Worm (Caenorhabditis elegans): ENCODE data around the gene dgk-1.
A peak's percentile ranks its signal among the peaks of the same experiment; 100 is the strongest.

The dgk-1 gene

DNA sequence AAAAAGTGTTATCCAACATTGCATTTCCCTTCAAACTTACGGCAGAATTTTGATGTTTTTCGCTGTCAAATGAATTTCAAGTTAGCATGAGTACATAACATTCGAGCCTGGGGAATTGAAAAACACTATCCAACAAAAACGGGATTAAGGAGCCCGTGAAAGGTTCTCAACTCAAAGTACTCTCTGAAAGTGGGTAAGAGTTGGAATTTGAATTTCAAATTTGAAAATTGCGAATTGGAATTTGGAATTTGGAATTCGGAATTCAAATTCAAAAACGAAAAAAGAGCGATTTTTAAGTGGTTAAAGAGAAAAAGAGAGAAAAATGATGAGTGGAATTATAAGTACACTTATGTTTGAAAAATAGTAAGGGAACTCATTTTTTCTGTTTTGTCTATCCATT, at the start of gene dgk-1, which contains the start of gene C09E10.3:
dgk-1 (minus strand) TSS at position 183 of the 400 bp plus-strand sequence.
C09E10.3 (minus strand) TSS at position 101 of the 400 bp plus-strand sequence.
- TF ChIP-seq nhr-237 (tag; optimal IDR thresholded peaks at IDR 0.05), result no peak
- no peak for TF ChIP-seq ceh-83 (GFP tag; optimal IDR thresholded peaks at IDR 0.05)
- no peak for TF ChIP-seq mls-2 (tag; optimal IDR thresholded peaks at IDR 0.05)
- TF ChIP-seq elt-1 (tag; optimal IDR thresholded peaks at IDR 0.05; ENCODE audit: borderline replicate concordance, insufficient read depth), result no peak
- TF ChIP-seq cnd-1 (tag; optimal IDR thresholded peaks at IDR 0.05), result no peak
- TF ChIP-seq unc-39 (tag; optimal IDR thresholded peaks at IDR 0.05), result no peak
- TF ChIP-seq elt-3 (tag; optimal IDR thresholded peaks at IDR 0.05), result no peak
- no peak for TF ChIP-seq unc-62 (GFP tag; optimal IDR thresholded peaks at IDR 0.05)
- TF ChIP-seq snpc-4 (tag; optimal IDR thresholded peaks at IDR 0.05), result no peak
- no peak for TF ChIP-seq tbx-8 (GFP tag; optimal IDR thresholded peaks at IDR 0.05)
- TF ChIP-seq nhr-12 (tag; optimal IDR thresholded peaks at IDR 0.05), result no peak
- TF ChIP-seq sptf-1 (tag; optimal IDR thresholded peaks at IDR 0.05), result no peak
- TF ChIP-seq hlh-1 (tag; optimal IDR thresholded peaks at IDR 0.05), result no peak

DNA sequence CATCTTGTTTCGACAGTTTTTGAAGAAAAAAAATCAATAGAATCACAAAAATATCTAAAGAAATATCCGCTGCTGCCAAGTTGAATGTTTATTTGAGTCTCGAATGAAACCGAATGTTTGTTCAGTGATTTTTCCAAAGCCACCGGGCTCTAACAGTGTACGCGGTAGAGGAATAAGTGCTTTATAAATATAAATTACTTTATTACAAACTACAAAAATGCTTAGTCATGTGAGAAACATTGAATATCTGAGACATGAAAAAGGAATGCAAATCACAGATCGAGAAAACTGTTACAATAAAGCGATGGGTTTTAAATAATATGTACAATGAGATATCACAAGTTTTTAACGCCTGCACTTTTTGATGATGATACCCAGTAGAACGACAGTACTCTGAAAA, 47.1 kb upstream of the dgk-1 start, which contains the start of gene F55A4.7:
F55A4.7 (minus strand) TSS at position 101 of the 400 bp plus-strand sequence.
- TF ChIP-seq ceh-83 (GFP tag; optimal IDR thresholded peaks at IDR 0.05) (no peak), mls-2 (tag; optimal IDR thresholded peaks at IDR 0.05) (no peak), sptf-1 (tag; optimal IDR thresholded peaks at IDR 0.05) (no peak), ztf-11 (tag; optimal IDR thresholded peaks at IDR 0.05) (no peak), lsy-2 (tag; optimal IDR thresholded peaks at IDR 0.05) (no peak), hlh-1 (tag; optimal IDR thresholded peaks at IDR 0.05) (no peak), mab-5 (tag; optimal IDR thresholded peaks at IDR 0.05) (no peak), ceh-43 (GFP tag; optimal IDR thresholded peaks at IDR 0.05) (no peak), nhr-28 (tag; optimal IDR thresholded peaks at IDR 0.05) (no peak), lin-32 (GFP tag; optimal IDR thresholded peaks at IDR 0.05) (no peak), drap-1 (GFP tag; optimal IDR thresholded peaks at IDR 0.05) (no peak), lin-13 (tag; optimal IDR thresholded peaks at IDR 0.05) (no peak)

- peak; percentile 45 for TF ChIP-seq pha-4 (tag; optimal IDR thresholded peaks at IDR 0.05)
- TF ChIP-seq unc-39 (tag; optimal IDR thresholded peaks at IDR 0.05), result no peak
- no peak for TF ChIP-seq ztf-11 (tag; optimal IDR thresholded peaks at IDR 0.05)
- peak; percentile 16 for TF ChIP-seq hlh-1 (tag; optimal IDR thresholded peaks at IDR 0.05)
- TF ChIP-seq drap-1 (GFP tag; optimal IDR thresholded peaks at IDR 0.05), result no peak
- TF ChIP-seq ceh-39 (tag; optimal IDR thresholded peaks at IDR 0.05), result peak; percentile 27
- TF ChIP-seq ces-1 (GFP tag; optimal IDR thresholded peaks at IDR 0.05), result peak; percentile 19
- peak; percentile 7 for TF ChIP-seq lsy-2 (tag; optimal IDR thresholded peaks at IDR 0.05)
- TF ChIP-seq lin-13 (tag; optimal IDR thresholded peaks at IDR 0.05), result peak; percentile 7
- TF ChIP-seq mep-1 (tag; optimal IDR thresholded peaks at IDR 0.05), result peak; percentile 14
- peak; percentile 0 for TF ChIP-seq cnd-1 (tag; optimal IDR thresholded peaks at IDR 0.05)
Observed at ce11 chrX:1035039-1035598, 43.9 kb upstream of the dgk-1 start, which contains the start of the genes stau-1 and sec-22. Gene stau-1, minus strand, starts transcription at chrX:1035286. Gene sec-22, plus strand, starts transcription at chrX:1035548.

DNA sequence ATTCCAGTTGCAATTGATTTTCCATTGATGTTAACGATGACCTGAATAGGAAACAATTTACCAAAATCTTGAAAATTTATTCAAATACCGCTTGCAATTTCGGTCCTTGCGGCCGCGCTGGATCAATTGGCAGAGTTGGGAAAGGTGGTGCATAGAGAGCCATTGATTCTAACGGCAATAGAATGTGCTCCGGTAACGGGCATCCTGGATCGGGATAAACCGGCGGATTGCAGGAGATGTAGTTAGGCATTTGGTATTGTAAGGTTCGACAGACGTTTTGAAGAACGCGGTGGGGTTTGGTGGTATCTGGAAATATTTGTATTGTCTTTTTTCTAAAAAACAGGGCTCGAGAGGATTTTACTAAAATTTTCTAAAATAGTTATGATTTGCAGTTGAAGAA, 39.6 kb upstream of the dgk-1 start:
- TF ChIP-seq pha-4 (tag; optimal IDR thresholded peaks at IDR 0.05) (no peak), ceh-39 (tag; optimal IDR thresholded peaks at IDR 0.05) (no peak), mab-5 (tag; optimal IDR thresholded peaks at IDR 0.05) (no peak), ces-1 (GFP tag; optimal IDR thresholded peaks at IDR 0.05) (no peak), sem-2 (GFP tag; optimal IDR thresholded peaks at IDR 0.05) (no peak), nhr-237 (tag; optimal IDR thresholded peaks at IDR 0.05) (no peak), snpc-4 (tag; optimal IDR thresholded peaks at IDR 0.05) (no peak), ceh-43 (GFP tag; optimal IDR thresholded peaks at IDR 0.05) (no peak), M03D4.4 (tag; optimal IDR thresholded peaks at IDR 0.05) (no peak), lin-13 (tag; optimal IDR thresholded peaks at IDR 0.05) (no peak), elt-1 (tag; optimal IDR thresholded peaks at IDR 0.05; ENCODE audit: borderline replicate concordance, insufficient read depth) (no peak)

DNA sequence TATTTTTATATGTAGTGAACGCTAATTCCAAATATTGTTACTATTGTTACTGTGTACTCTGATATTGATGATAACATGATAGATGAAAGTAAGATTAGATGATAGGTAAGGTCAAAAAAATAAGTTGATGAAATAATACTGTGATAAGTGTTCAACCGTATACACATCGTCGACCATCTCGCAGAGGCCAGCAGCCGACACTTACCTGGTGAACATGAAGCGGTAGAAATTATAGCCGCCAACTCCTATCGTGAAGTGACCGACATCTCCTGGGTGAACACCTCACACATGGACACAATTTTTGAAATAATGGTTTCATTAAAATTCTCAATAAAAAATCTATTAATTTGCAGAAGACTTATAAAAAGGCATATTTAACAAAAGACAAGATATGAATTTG, 36.1 kb upstream of the dgk-1 start:
- no peak for TF ChIP-seq ceh-83 (GFP tag; optimal IDR thresholded peaks at IDR 0.05)
- no peak for TF ChIP-seq nhr-12 (tag; optimal IDR thresholded peaks at IDR 0.05)
- TF ChIP-seq ceh-39 (tag; optimal IDR thresholded peaks at IDR 0.05), result no peak
- no peak for TF ChIP-seq cnd-1 (tag; optimal IDR thresholded peaks at IDR 0.05)
- no peak for TF ChIP-seq unc-62 (GFP tag; optimal IDR thresholded peaks at IDR 0.05)
- no peak for TF ChIP-seq nhr-28 (tag; optimal IDR thresholded peaks at IDR 0.05)
- no peak for TF ChIP-seq sptf-1 (tag; optimal IDR thresholded peaks at IDR 0.05)
- no peak for TF ChIP-seq nhr-237 (tag; optimal IDR thresholded peaks at IDR 0.05)
- TF ChIP-seq sem-2 (GFP tag; optimal IDR thresholded peaks at IDR 0.05), result no peak
- TF ChIP-seq M03D4.4 (tag; optimal IDR thresholded peaks at IDR 0.05), result no peak
- no peak for TF ChIP-seq drap-1 (GFP tag; optimal IDR thresholded peaks at IDR 0.05)
- no peak for TF ChIP-seq mep-1 (tag; optimal IDR thresholded peaks at IDR 0.05)
- no peak for TF ChIP-seq bed-3 (GFP tag; optimal IDR thresholded peaks at IDR 0.05)
- TF ChIP-seq ceh-43 (GFP tag; optimal IDR thresholded peaks at IDR 0.05), result no peak
- TF ChIP-seq ztf-11 (tag; optimal IDR thresholded peaks at IDR 0.05), result no peak
- no peak for TF ChIP-seq lsy-2 (tag; optimal IDR thresholded peaks at IDR 0.05)
- TF ChIP-seq pha-4 (tag; optimal IDR thresholded peaks at IDR 0.05), result no peak
- TF ChIP-seq unc-120 (tag; optimal IDR thresholded peaks at IDR 0.05; ENCODE audit: poor library complexity, severe bottlenecking), result no peak
- no peak for TF ChIP-seq mls-2 (tag; optimal IDR thresholded peaks at IDR 0.05)
- no peak for TF ChIP-seq snpc-4 (tag; optimal IDR thresholded peaks at IDR 0.05)
